Worm (Caenorhabditis elegans): ENCODE results near the gene fem-1.

Gene fem-1

ce11 chrIV:5514789-5515188 lies 23.0 kb downstream of the fem-1 start:
- TF ChIP-seq lin-32 (GFP tag; optimal IDR thresholded peaks at IDR 0.05) (no peak), snpc-4 (tag; optimal IDR thresholded peaks at IDR 0.05) (no peak), blmp-1 (tag; optimal IDR thresholded peaks at IDR 0.05) (no peak), M03D4.4 (tag; optimal IDR thresholded peaks at IDR 0.05) (no peak), mls-2 (tag; optimal IDR thresholded peaks at IDR 0.05) (no peak), lsy-2 (tag; optimal IDR thresholded peaks at IDR 0.05) (no peak), ceh-39 (tag; optimal IDR thresholded peaks at IDR 0.05) (no peak), flh-1 (GFP tag; optimal IDR thresholded peaks at IDR 0.05) (no peak), hlh-1 (tag; optimal IDR thresholded peaks at IDR 0.05) (no peak), zip-8 (tag; optimal IDR thresholded peaks at IDR 0.05) (no peak), ces-1 (GFP tag; optimal IDR thresholded peaks at IDR 0.05) (no peak), ceh-43 (GFP tag; optimal IDR thresholded peaks at IDR 0.05) (no peak), nhr-237 (tag; optimal IDR thresholded peaks at IDR 0.05) (no peak), nhr-76 (tag; optimal IDR thresholded peaks at IDR 0.05) (no peak), elt-3 (tag; optimal IDR thresholded peaks at IDR 0.05) (no peak), sptf-1 (tag; optimal IDR thresholded peaks at IDR 0.05) (no peak), cnd-1 (tag; optimal IDR thresholded peaks at IDR 0.05) (no peak), ham-2 (GFP tag; optimal IDR thresholded peaks at IDR 0.05) (no peak)

- peak; percentile 18 for TF ChIP-seq nhr-2 (tag; optimal IDR thresholded peaks at IDR 0.05)
- no peak for TF ChIP-seq M03D4.4 (tag; optimal IDR thresholded peaks at IDR 0.05)
- no peak for TF ChIP-seq zip-8 (tag; optimal IDR thresholded peaks at IDR 0.05)
- no peak for TF ChIP-seq elt-1 (tag; optimal IDR thresholded peaks at IDR 0.05; ENCODE audit: borderline replicate concordance, insufficient read depth)
- TF ChIP-seq unc-62 (GFP tag; optimal IDR thresholded peaks at IDR 0.05) = peak; percentile 97
- TF ChIP-seq pha-4 (tag; optimal IDR thresholded peaks at IDR 0.05) = no peak
- peak; percentile 69 for TF ChIP-seq unc-120 (tag; optimal IDR thresholded peaks at IDR 0.05; ENCODE audit: poor library complexity, severe bottlenecking)
- TF ChIP-seq lin-32 (GFP tag; optimal IDR thresholded peaks at IDR 0.05) = no peak
- TF ChIP-seq sptf-1 (tag; optimal IDR thresholded peaks at IDR 0.05) = no peak
- TF ChIP-seq mep-1 (tag; optimal IDR thresholded peaks at IDR 0.05) = no peak
- TF ChIP-seq sem-2 (GFP tag; optimal IDR thresholded peaks at IDR 0.05) = no peak
- TF ChIP-seq ztf-11 (tag; optimal IDR thresholded peaks at IDR 0.05) = no peak
- TF ChIP-seq ceh-83 (GFP tag; optimal IDR thresholded peaks at IDR 0.05) = no peak
- TF ChIP-seq nhr-237 (tag; optimal IDR thresholded peaks at IDR 0.05) = no peak
- no peak for TF ChIP-seq cnd-1 (tag; optimal IDR thresholded peaks at IDR 0.05)
- no peak for TF ChIP-seq lsy-2 (tag; optimal IDR thresholded peaks at IDR 0.05)
- TF ChIP-seq ceh-43 (GFP tag; optimal IDR thresholded peaks at IDR 0.05) = no peak
- no peak for TF ChIP-seq blmp-1 (tag; optimal IDR thresholded peaks at IDR 0.05)
- no peak for TF ChIP-seq unc-39 (tag; optimal IDR thresholded peaks at IDR 0.05)
- no peak for TF ChIP-seq ceh-39 (tag; optimal IDR thresholded peaks at IDR 0.05)
- no peak for TF ChIP-seq elt-3 (tag; optimal IDR thresholded peaks at IDR 0.05)
- TF ChIP-seq tbx-8 (GFP tag; optimal IDR thresholded peaks at IDR 0.05) = no peak
- no peak for TF ChIP-seq lin-13 (tag; optimal IDR thresholded peaks at IDR 0.05)
- TF ChIP-seq ces-1 (GFP tag; optimal IDR thresholded peaks at IDR 0.05) = no peak
- no peak for TF ChIP-seq flh-1 (GFP tag; optimal IDR thresholded peaks at IDR 0.05)
- no peak for TF ChIP-seq mab-5 (tag; optimal IDR thresholded peaks at IDR 0.05)
- TF ChIP-seq nhr-28 (tag; optimal IDR thresholded peaks at IDR 0.05) = no peak
- TF ChIP-seq mls-2 (tag; optimal IDR thresholded peaks at IDR 0.05) = no peak
- TF ChIP-seq bed-3 (GFP tag; optimal IDR thresholded peaks at IDR 0.05) = no peak
- TF ChIP-seq snpc-4 (tag; optimal IDR thresholded peaks at IDR 0.05) = no peak
- no peak for TF ChIP-seq ham-2 (GFP tag; optimal IDR thresholded peaks at IDR 0.05)
- TF ChIP-seq nhr-12 (tag; optimal IDR thresholded peaks at IDR 0.05) = no peak
- no peak for TF ChIP-seq nhr-76 (tag; optimal IDR thresholded peaks at IDR 0.05)
- TF ChIP-seq hlh-1 (tag; optimal IDR thresholded peaks at IDR 0.05) = peak; percentile 90
Observed at ce11 chrIV:5507754-5508153, 30.0 kb downstream of the fem-1 start.

- TF ChIP-seq ces-1 (GFP tag; optimal IDR thresholded peaks at IDR 0.05) (peak; percentile 53), nhr-2 (tag; optimal IDR thresholded peaks at IDR 0.05) (peak; percentile 69), elt-1 (tag; optimal IDR thresholded peaks at IDR 0.05; ENCODE audit: borderline replicate concordance, insufficient read depth) (peak; percentile 79), unc-62 (GFP tag; optimal IDR thresholded peaks at IDR 0.05) (peak; percentile 50), hlh-1 (tag; optimal IDR thresholded peaks at IDR 0.05) (no peak), zip-8 (tag; optimal IDR thresholded peaks at IDR 0.05) (peak; percentile 45), ceh-43 (GFP tag; optimal IDR thresholded peaks at IDR 0.05) (no peak), pha-4 (tag; optimal IDR thresholded peaks at IDR 0.05) (no peak)
Observed at ce11 chrIV:5506642-5507041, 31.1 kb downstream of the fem-1 start.

ce11 chrIV:5502610-5503009 lies 35.2 kb downstream of the fem-1 start:
- no peak for TF ChIP-seq ztf-11 (tag; optimal IDR thresholded peaks at IDR 0.05)
- TF ChIP-seq lsy-2 (tag; optimal IDR thresholded peaks at IDR 0.05) = no peak
- TF ChIP-seq sptf-1 (tag; optimal IDR thresholded peaks at IDR 0.05) = no peak
- peak; percentile 53 for TF ChIP-seq zip-8 (tag; optimal IDR thresholded peaks at IDR 0.05)
- TF ChIP-seq ham-2 (GFP tag; optimal IDR thresholded peaks at IDR 0.05) = no peak
- TF ChIP-seq drap-1 (GFP tag; optimal IDR thresholded peaks at IDR 0.05) = no peak
- TF ChIP-seq nhr-2 (tag; optimal IDR thresholded peaks at IDR 0.05) = peak; percentile 84
- TF ChIP-seq elt-1 (tag; optimal IDR thresholded peaks at IDR 0.05; ENCODE audit: borderline replicate concordance, insufficient read depth) = peak; percentile 46
- no peak for TF ChIP-seq mls-2 (tag; optimal IDR thresholded peaks at IDR 0.05)
- TF ChIP-seq ces-1 (GFP tag; optimal IDR thresholded peaks at IDR 0.05) = peak; percentile 88
